Worm (Caenorhabditis elegans): Measurements from ENCODE around the gene K07B1.7.

- TF ChIP-seq tlp-1 (tag; optimal IDR thresholded peaks at IDR 0.05) (no peak), nhr-76 (tag; optimal IDR thresholded peaks at IDR 0.05) (no peak), nhr-20 (tag; optimal IDR thresholded peaks at IDR 0.05) (no peak), alr-1 (tag; optimal IDR thresholded peaks at IDR 0.05; ENCODE audit: borderline replicate concordance) (no peak), dpl-1 (GFP tag; optimal IDR thresholded peaks at IDR 0.05) (no peak)
Observed at ce11 chrV:9378335-9378734, 31.6 kb upstream of the K07B1.7 start, which contains the start of gene E02C12.10.

All from whole organism, L1 larva.